Worm (Caenorhabditis elegans) whole organism, L1 larva: Measurements from ENCODE around the gene R05D3.3.

ENCODE experiments used
- ceh-82 ChIP-seq, 3 experiments: fragments of 150-350 bp in 1 of 3; sonication (generic microtip) in 2 of 3; optimal IDR thresholded peaks; 2 replicates each; lab custom pipeline; 2014 to 2017; ENCODE audit warnings: missing biosample characterization in 3 of 3, missing genetic modification characterization in 3 of 3
- dpl-1 ChIP-seq, 3 experiments: fragments of 150-350 bp in 2 of 3; sonication (generic microtip) in 1 of 3; optimal IDR thresholded peaks; 2 replicates each; lab custom pipeline; 2014 to 2017; ENCODE audit warnings: missing biosample characterization in 3 of 3, missing genetic modification characterization in 3 of 3, missing genetic modification reagents in 3 of 3
- egl-27 ChIP-seq, 2 experiments: fragments of 150-350 bp in 1 of 2; sonication (generic microtip); optimal IDR thresholded peaks; 3 replicates each; lab custom pipeline; 2017 to 2018; ENCODE audit warnings: missing biosample characterization in 2 of 2, missing genetic modification characterization in 2 of 2, missing genetic modification reagents in 2 of 2
- lin-15B ChIP-seq: fragments of 150-350 bp; sonication (generic microtip); optimal IDR thresholded peaks from 3 replicates; lab custom pipeline; 2014; ENCODE audit warnings: missing biosample characterization, missing genetic modification characterization
- lir-3 ChIP-seq: sonication (generic microtip); optimal IDR thresholded peaks from 2 replicates; lab custom pipeline; 2016; ENCODE audit warnings: mild to moderate bottlenecking, missing genetic modification characterization, moderate library complexity, missing compliant biosample characterization; ENCODE audit not compliant: poor library complexity
- nhr-20 ChIP-seq: sonication (generic microtip); optimal IDR thresholded peaks from 2 replicates; lab custom pipeline; 2016; ENCODE audit warnings: mild to moderate bottlenecking, missing genetic modification characterization, missing compliant biosample characterization
- nhr-84 ChIP-seq: sonication (generic microtip); optimal IDR thresholded peaks from 2 replicates; lab custom pipeline; 2017; ENCODE audit warnings: missing biosample characterization, missing genetic modification characterization
- nhr-90 ChIP-seq: sonication (generic microtip); optimal IDR thresholded peaks from 2 replicates; lab custom pipeline; 2016; ENCODE audit warnings: mild to moderate bottlenecking, missing genetic modification characterization, missing compliant biosample characterization; ENCODE audit not compliant: poor library complexity
- pag-3 ChIP-seq: sonication (generic microtip); optimal IDR thresholded peaks from 2 replicates; lab custom pipeline; 2017; ENCODE audit warnings: missing genetic modification characterization, mild to moderate bottlenecking, missing compliant biosample characterization, antibody characterized with exemption, borderline replicate concordance; ENCODE audit not compliant: insufficient read depth
- rnt-1 ChIP-seq: sonication (generic microtip); optimal IDR thresholded peaks from 2 replicates; lab custom pipeline; 2016; ENCODE audit warnings: mild to moderate bottlenecking, missing genetic modification characterization, moderate library complexity, missing compliant biosample characterization
- unc-62 ChIP-seq: fragments of 150-350 bp; optimal IDR thresholded peaks from 2 replicates; lab custom pipeline; 2014; ENCODE audit warnings: missing biosample characterization, missing genetic modification reagents, missing genetic modification characterization
- ztf-4 ChIP-seq: fragments of 150-350 bp; optimal IDR thresholded peaks from 2 replicates; lab custom pipeline; 2014; ENCODE audit warnings: missing biosample characterization, missing genetic modification characterization

- TF ChIP-seq lir-3 (no peak), dpl-1 (GFP tag; optimal IDR thresholded peaks at IDR 0.05; lab: Kevin White, UChicago) (peak in 1 of 3 experiments; percentile 36), ztf-4 (tag; lab: Kevin White, UChicago) (no peak), unc-62 (GFP tag; lab: Kevin White, UChicago) (no peak), nhr-84 (tag; lab: Kevin White, UChicago) (no peak), lin-15B (tag; lab: Kevin White, UChicago) (no peak), pag-3 (no peak), nhr-20 (tag; lab: Kevin White, UChicago) (no peak), nhr-90 (tag; lab: Kevin White, UChicago) (no peak), ceh-82 (tag; optimal IDR thresholded peaks at IDR 0.05; lab: Kevin White, UChicago) (no peak), egl-27 (tag; optimal IDR thresholded peaks at IDR 0.05; lab: Kevin White, UChicago) (no peak), rnt-1 (tag; lab: Kevin White, UChicago) (no peak)
Measured at ce11 chrIII:8370188-8370587, 6.4 kb downstream of the R05D3.3 start.
